Worm (Caenorhabditis elegans) whole organism, L4 larva: Measurements from ENCODE around the gene fbxa-213.

Experiments
- egl-27 ChIP-seq: sonication (generic microtip); optimal IDR thresholded peaks from 3 replicates; lab custom pipeline; 2017; ENCODE audit warnings: missing biosample characterization, missing genetic modification reagents, missing genetic modification characterization
- lin-13 ChIP-seq: fragments of 150-350 bp; optimal IDR thresholded peaks from 2 replicates; lab custom pipeline; 2014; ENCODE audit warnings: missing biosample characterization, missing genetic modification reagents, missing genetic modification characterization
- nhr-76 ChIP-seq: fragments of 150-350 bp; optimal IDR thresholded peaks from 2 replicates; lab custom pipeline; 2014; ENCODE audit warnings: missing biosample characterization, missing genetic modification characterization
- zag-1 ChIP-seq: fragments of 150-350 bp; optimal IDR thresholded peaks from 2 replicates; lab custom pipeline; 2014; ENCODE audit warnings: missing biosample characterization, missing genetic modification characterization

- no peak for TF ChIP-seq lin-13 (GFP tag; lab: Kevin White, UChicago)
- no peak for TF ChIP-seq egl-27 (tag; lab: Kevin White, UChicago)
- no peak for TF ChIP-seq zag-1
- TF ChIP-seq nhr-76 (tag; lab: Kevin White, UChicago), result no peak
Measured at ce11 chrV:18290642-18291041, 22.0 kb upstream of the fbxa-213 start, which contains the start of gene Y51A2A.4.
